Fruit fly (Drosophila melanogaster): ENCODE results near the gene wtrw.

- no peak for TF ChIP-seq usp (GFP tag; optimal IDR thresholded peaks at IDR 0.05)
- no peak for TF ChIP-seq pan (optimal IDR thresholded peaks at IDR 0.05)
- TF ChIP-seq Dll (optimal IDR thresholded peaks at IDR 0.05), result no peak
- no peak for TF ChIP-seq CG8478 (optimal IDR thresholded peaks at IDR 0.05)
Observed at dm6 chr3R:7894586-7894985, 3.5 kb downstream of the wtrw start.
